Worm (Caenorhabditis elegans) whole organism, L4 larva: ENCODE results near the gene sru-45.
"Not testable (repeated sequence)": the region's sequence is repeated elsewhere in the genome, so short reads cannot be mapped to it uniquely, and the experiment has no call there.

Experiments used
- F37D6.2 ChIP-seq: sonication (generic microtip); optimal IDR thresholded peaks from 2 replicates; lab custom pipeline; 2016; ENCODE audit warnings: mild to moderate bottlenecking, missing genetic modification characterization, missing compliant biosample characterization
- F44E2.7 ChIP-seq: fragments of 200-800 bp; sonication (Bioruptor generic); IDR thresholded peaks from 2 replicates; pipeline ENCODE4 v2.1.2; 2022; ENCODE audit warnings: missing genetic modification characterization, missing compliant biosample characterization
- R02D3.7 ChIP-seq: fragments of 150-350 bp; sonication (generic microtip); optimal IDR thresholded peaks from 3 replicates; lab custom pipeline; 2014; ENCODE audit warnings: missing biosample characterization, missing genetic modification characterization
- ZK546.5 ChIP-seq, 2 experiments: sonication (generic microtip); optimal IDR thresholded peaks; 2 replicates each; lab custom pipeline; 2017; ENCODE audit warnings: missing biosample characterization in 2 of 2, missing genetic modification characterization in 2 of 2
- aha-1 ChIP-seq: fragments of 150-350 bp; peaks from one replicate; lab custom pipeline; 2014; ENCODE audit warnings: missing biosample characterization, missing genetic modification characterization
- arid-1 ChIP-seq: fragments of 200-800 bp; sonication (Bioruptor generic); conservative IDR thresholded peaks from 2 replicates; pipeline ENCODE4 v1.3.6; 2022; ENCODE audit warnings: missing genetic modification reagents, missing genetic modification characterization, missing compliant biosample characterization
- ceh-20 ChIP-seq: fragments of 200-800 bp; sonication (Bioruptor generic); IDR thresholded peaks from 2 replicates; pipeline ENCODE4 v1.3.6; 2022; ENCODE audit warnings: missing genetic modification reagents, missing genetic modification characterization, missing compliant biosample characterization
- ceh-82 ChIP-seq: sonication (generic microtip); optimal IDR thresholded peaks from 2 replicates; lab custom pipeline; 2017; ENCODE audit warnings: missing biosample characterization, missing genetic modification characterization
- ctbp-1 ChIP-seq: fragments of 200-800 bp; sonication (Bioruptor generic); IDR thresholded peaks from 2 replicates; pipeline ENCODE4 v1.3.6; 2022; ENCODE audit warnings: missing genetic modification reagents, missing genetic modification characterization, missing compliant biosample characterization
- daf-16 ChIP-seq, 3 experiments: sonication (generic microtip); optimal IDR thresholded peaks; 2 replicates each; lab custom pipeline; 2016 to 2017; ENCODE audit warnings: missing genetic modification characterization in 3 of 3, missing genetic modification reagents in 3 of 3, mild to moderate bottlenecking in 2 of 3, missing compliant biosample characterization in 2 of 3, missing biosample characterization in 1 of 3, moderate library complexity in 1 of 3
- dmd-6 ChIP-seq: fragments of 200-800 bp; sonication (Bioruptor generic); IDR thresholded peaks from 2 replicates; pipeline ENCODE4 v1.3.6; 2022; ENCODE audit warnings: missing genetic modification reagents, missing genetic modification characterization, missing compliant biosample characterization
- dpl-1 ChIP-seq: fragments of 150-350 bp; optimal IDR thresholded peaks from 2 replicates; lab custom pipeline; 2014; ENCODE audit warnings: missing biosample characterization, missing genetic modification reagents, missing genetic modification characterization
- dve-1 ChIP-seq: sonication (generic microtip); optimal IDR thresholded peaks from 2 replicates; lab custom pipeline; 2017; ENCODE audit warnings: antibody characterized with exemption, mild to moderate bottlenecking, missing genetic modification characterization, missing compliant biosample characterization; ENCODE audit not compliant: insufficient read depth
- gei-8 ChIP-seq: fragments of 200-800 bp; sonication (Bioruptor generic); optimal IDR thresholded peaks from 2 replicates; lab custom pipeline; 2018; ENCODE audit warnings: mild to moderate bottlenecking, missing genetic modification characterization, missing compliant biosample characterization
- hlh-11 ChIP-seq: fragments of 200-800 bp; sonication (Bioruptor generic); optimal IDR thresholded peaks from 2 replicates; lab custom pipeline; 2018; ENCODE audit warnings: mild to moderate bottlenecking, missing genetic modification characterization, missing compliant biosample characterization
- hlh-30 ChIP-seq: sonication (generic microtip); optimal IDR thresholded peaks from 2 replicates; lab custom pipeline; 2017; ENCODE audit warnings: antibody characterized with exemption, mild to moderate bottlenecking, missing genetic modification characterization, missing compliant biosample characterization; ENCODE audit not compliant: insufficient read depth
- lim-7 ChIP-seq: fragments of 200-800 bp; sonication (Bioruptor generic); IDR thresholded peaks from 2 replicates; pipeline ENCODE4 v1.3.6; 2022; ENCODE audit warnings: missing genetic modification characterization, missing compliant biosample characterization
- lin-38 ChIP-seq: fragments of 200-800 bp; sonication (Bioruptor generic); IDR thresholded peaks from 2 replicates; pipeline ENCODE4 v1.3.6; 2022; ENCODE audit warnings: missing genetic modification reagents, missing genetic modification characterization, missing compliant biosample characterization
- madf-9 ChIP-seq: fragments of 200-800 bp; sonication (Bioruptor generic); conservative IDR thresholded peaks from 2 replicates; pipeline ENCODE4 v1.3.6; 2022; ENCODE audit warnings: missing genetic modification reagents, missing genetic modification characterization, missing compliant biosample characterization
- mdt-29 ChIP-seq: fragments of 200-800 bp; sonication (Bioruptor generic); IDR thresholded peaks from 2 replicates; pipeline ENCODE4 v1.3.6; 2022; ENCODE audit warnings: missing genetic modification reagents, missing genetic modification characterization, missing compliant biosample characterization
- nhr-102 ChIP-seq: sonication (generic microtip); optimal IDR thresholded peaks from 2 replicates; lab custom pipeline; 2016; ENCODE audit warnings: mild to moderate bottlenecking, missing genetic modification characterization, moderate library complexity, missing compliant biosample characterization
- nhr-77 ChIP-seq: fragments of 150-350 bp; optimal IDR thresholded peaks from 2 replicates; lab custom pipeline; 2014; ENCODE audit warnings: missing biosample characterization, missing genetic modification characterization
- pha-4 ChIP-seq, 2 experiments: fragments of 150-350 bp in 1 of 2; fragments of 200-800 bp in 1 of 2; sonication (Bioruptor generic) in 1 of 2; IDR thresholded peaks in 1 of 2; optimal IDR thresholded peaks in 1 of 2; 2 replicates each; pipeline versions ENCODE4 v1.3.6 to Lab custom; 2014 to 2022; ENCODE audit warnings: missing genetic modification characterization in 2 of 2, missing genetic modification reagents in 2 of 2, missing biosample characterization in 1 of 2, missing compliant biosample characterization in 1 of 2
- rbr-2 ChIP-seq: sonication (generic microtip); optimal IDR thresholded peaks from 2 replicates; lab custom pipeline; 2016; ENCODE audit warnings: missing genotype, missing genetic modification characterization, missing compliant biosample characterization
- saeg-2 ChIP-seq: fragments of 200-800 bp; sonication (Bioruptor generic); IDR thresholded peaks from 2 replicates; pipeline ENCODE4 v1.3.6; 2022; ENCODE audit warnings: missing genetic modification reagents, missing genetic modification characterization, missing compliant biosample characterization
- sdz-12 ChIP-seq: fragments of 200-800 bp; sonication (Bioruptor generic); optimal IDR thresholded peaks from 2 replicates; lab custom pipeline; 2018; ENCODE audit warnings: mild to moderate bottlenecking, missing genetic modification characterization, missing compliant biosample characterization
- tra-1 ChIP-seq: fragments of 200-800 bp; sonication (Bioruptor generic); IDR thresholded peaks from 2 replicates; pipeline ENCODE4 v1.3.6; 2022; ENCODE audit warnings: missing genetic modification reagents, missing genetic modification characterization, missing compliant biosample characterization
- unc-39 ChIP-seq: sonication (generic microtip); optimal IDR thresholded peaks from 2 replicates; lab custom pipeline; 2017; ENCODE audit warnings: missing biosample characterization, missing genetic modification characterization
- unc-62 ChIP-seq, 3 experiments: fragments of 150-350 bp in 1 of 3; sonication (generic microtip); optimal IDR thresholded peaks in 2 of 3; peaks in 1 of 3; 1 replicate in 1 of 3; 2 replicates in 2 of 3; lab custom pipeline; 2014 to 2017; ENCODE audit warnings: missing biosample characterization in 3 of 3, missing genetic modification characterization in 3 of 3, missing genetic modification reagents in 3 of 3, missing genotype in 1 of 3
- zip-2 ChIP-seq: fragments of 150-350 bp; optimal IDR thresholded peaks from 2 replicates; lab custom pipeline; 2014; ENCODE audit warnings: missing biosample characterization, missing genetic modification characterization

sru-45 gene

DNA sequence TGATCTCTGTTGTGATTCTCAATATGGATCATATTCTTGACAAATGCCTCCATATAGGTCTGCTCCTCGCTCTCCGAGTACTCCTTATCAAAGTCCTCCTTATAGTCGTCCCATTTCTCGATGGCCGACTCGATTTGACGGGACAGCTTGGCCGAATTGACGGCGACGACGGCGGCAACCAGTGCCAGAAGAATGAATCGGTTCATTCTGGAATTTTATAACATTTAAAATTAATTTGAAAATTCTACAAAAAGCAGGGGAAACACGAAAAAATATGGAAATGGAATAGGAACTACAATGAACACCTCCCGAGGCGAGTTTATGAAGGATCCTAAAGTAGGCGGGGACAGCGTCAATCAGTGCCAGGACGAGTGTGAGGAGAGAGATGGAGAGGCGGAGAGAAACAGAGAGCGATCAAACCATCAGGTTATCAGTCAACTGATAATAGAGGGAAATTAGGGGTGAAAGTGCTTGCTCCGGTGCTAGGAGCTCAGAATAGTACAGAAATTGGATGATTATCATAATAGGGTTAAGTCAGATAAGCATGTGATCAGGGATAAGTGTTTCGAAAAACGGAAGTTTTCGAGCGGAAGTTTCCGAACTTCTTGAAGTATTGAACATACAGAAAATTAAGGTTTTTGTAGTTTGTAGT lies 29.5 kb downstream of the sru-45 start, which contains the start of gene cpl-1 (continued):
- TF ChIP-seq dpl-1 (GFP tag; lab: Kevin White, UChicago) (no peak), madf-9 (GFP tag; lab: Robert Waterston, UW) (no peak), F44E2.7 (GFP tag; lab: Robert Waterston, UW) (no peak), nhr-102 (tag; lab: Kevin White, UChicago) (peak; percentile 51)

- TF ChIP-seq aha-1 (tag; lab: Kevin White, UChicago), result peak; percentile 52
- no peak for TF ChIP-seq lim-7 (GFP tag; lab: Robert Waterston, UW)
Observed at ce11 chrV:16596102-16596501, 30.4 kb downstream of the sru-45 start.

DNA sequence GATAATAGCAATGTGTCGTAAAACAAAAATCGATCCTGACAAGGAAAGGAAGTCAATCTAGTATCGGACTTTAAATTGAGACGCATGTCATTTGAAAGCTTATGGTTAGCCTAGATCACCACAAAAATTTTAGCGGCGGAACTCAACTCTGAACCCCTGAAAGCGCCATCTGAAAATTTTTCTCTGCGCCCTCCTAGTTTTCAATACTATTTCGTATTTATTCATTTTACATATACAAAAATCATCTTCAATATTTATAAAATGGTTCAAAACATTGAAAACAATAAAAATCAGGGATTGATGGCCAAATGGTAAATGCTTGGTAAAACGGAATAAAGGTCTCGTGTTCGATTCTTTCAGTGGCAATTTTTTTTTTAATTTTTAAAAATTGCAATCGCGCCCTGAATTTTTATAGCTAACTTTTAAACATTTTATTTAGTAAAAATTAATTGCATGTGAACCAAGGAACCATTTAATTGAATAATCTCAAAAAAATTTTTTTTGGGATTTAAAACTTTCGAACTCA lies 31.7 kb downstream of the sru-45 start:
- TF ChIP-seq pha-4 (GFP tag; IDR thresholded peaks at IDR 0.05; lab: Robert Waterston, UW) (peak; percentile 14; the same call in 1 of the 2 replicates), arid-1 (GFP tag; lab: Robert Waterston, UW) (0 out of 2 replicates have a peak, but pooled peaks have one; percentile 16)
- not testable (repeated sequence) for TF ChIP-seq pha-4 (tag; optimal IDR thresholded peaks at IDR 0.05; lab: Kevin White, UChicago)

ce11 chrV:16598437-16598836 lies 32.7 kb downstream of the sru-45 start:
- TF ChIP-seq hlh-11 (tag; lab: Kevin White, UChicago) (peak; percentile 66), unc-39 (tag; lab: Kevin White, UChicago) (no peak), ceh-82 (tag; lab: Kevin White, UChicago) (no peak), tra-1 (GFP tag; lab: Robert Waterston, UW) (0 out of 2 replicates have a peak, but pooled peaks have one; percentile 35), mdt-29 (GFP tag; lab: Robert Waterston, UW) (peak; percentile 95), dpl-1 (GFP tag; lab: Kevin White, UChicago) (no peak), dmd-6 (GFP tag; lab: Robert Waterston, UW) (peak; percentile 14; the same call in 1 of the 2 replicates), hlh-30 (tag; lab: Kevin White, UChicago) (peak; percentile 64), dve-1 (peak; percentile 38), aha-1 (tag; lab: Kevin White, UChicago) (peak; percentile 1)

ce11 chrV:16599835-16600234 lies 34.1 kb downstream of the sru-45 start:
- TF ChIP-seq gei-8 (GFP tag; lab: Kevin White, UChicago) (no peak), R02D3.7 (tag; lab: Kevin White, UChicago) (no peak), lin-38 (GFP tag; lab: Robert Waterston, UW) (no peak), hlh-30 (tag; lab: Kevin White, UChicago) (no peak), sdz-12 (GFP tag; lab: Kevin White, UChicago) (no peak), rbr-2 (tag; lab: Kevin White, UChicago) (no peak), ZK546.5 (tag; optimal IDR thresholded peaks at IDR 0.05; lab: Kevin White, UChicago) (no peak), daf-16 (GFP tag; optimal IDR thresholded peaks at IDR 0.05; lab: Kevin White, UChicago) (no peak), daf-16 (tag; optimal IDR thresholded peaks at IDR 0.05; lab: Kevin White, UChicago) (no peak), dve-1 (no peak), unc-62 (GFP tag; optimal IDR thresholded peaks at IDR 0.05 in 1 of 2; lab: Kevin White, UChicago) (no peak), unc-62 (tag; optimal IDR thresholded peaks at IDR 0.05; lab: Kevin White, UChicago) (no peak)

DNA sequence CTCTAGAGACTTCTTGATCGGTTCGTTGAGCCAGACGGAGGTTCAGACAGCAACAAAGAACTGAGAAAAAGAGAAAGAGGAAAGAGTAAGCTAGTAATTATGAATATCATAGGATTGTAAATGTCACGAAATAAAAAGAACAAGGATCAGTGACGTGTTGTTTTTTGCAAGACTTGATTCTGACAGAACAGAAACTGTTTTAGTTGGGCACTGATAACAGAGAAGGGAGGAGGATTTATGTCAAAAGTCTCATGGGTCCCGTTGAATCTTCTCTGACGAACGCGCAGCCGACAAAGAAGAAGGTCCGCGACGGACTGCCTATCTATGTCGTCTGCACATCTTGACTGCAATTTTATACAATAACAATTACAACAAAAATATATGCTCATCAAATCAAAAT lies 34.9 kb downstream of the sru-45 start, which contains the start of gene T03E6.9:
Gene T03E6.9 (minus strand): TSS at position 101 of the 400 bp plus-strand sequence.
- no peak for TF ChIP-seq zip-2 (tag; lab: Kevin White, UChicago)
- no peak for TF ChIP-seq rbr-2 (tag; lab: Kevin White, UChicago)
- TF ChIP-seq saeg-2 (GFP tag; lab: Robert Waterston, UW), result no peak
- TF ChIP-seq nhr-77 (tag; lab: Kevin White, UChicago), result no peak
- no peak for TF ChIP-seq F37D6.2 (tag; lab: Kevin White, UChicago)
- TF ChIP-seq ceh-20 (GFP tag; lab: Robert Waterston, UW), result no peak
- no peak for TF ChIP-seq ctbp-1 (GFP tag; lab: Robert Waterston, UW)
- peak in 1 of 2 experiments; percentile 6 for TF ChIP-seq unc-62 (GFP tag; optimal IDR thresholded peaks at IDR 0.05 in 1 of 2; lab: Kevin White, UChicago)
- no peak for TF ChIP-seq unc-62 (tag; optimal IDR thresholded peaks at IDR 0.05; lab: Kevin White, UChicago)
